Worm (Caenorhabditis elegans): ENCODE measurements around the gene T24H10.1.

DNA sequence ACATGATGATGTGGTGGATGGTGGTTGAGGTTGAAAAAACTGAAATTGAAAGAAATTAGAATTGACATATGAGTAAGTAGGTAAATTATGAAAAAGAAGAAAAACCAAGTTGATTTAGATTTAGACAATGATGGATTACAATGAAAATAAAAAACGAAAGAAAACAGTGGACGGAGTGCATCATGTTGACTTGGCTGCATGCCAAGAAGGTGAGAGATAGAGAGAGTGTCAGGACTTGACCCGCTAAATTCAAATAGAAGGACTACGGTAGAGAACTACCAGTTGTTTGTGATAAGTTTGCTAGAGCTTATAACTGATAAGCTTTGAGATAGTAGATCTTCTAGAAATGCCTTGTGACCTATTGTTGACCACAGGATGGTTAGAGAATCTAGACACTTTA, 38.1 kb upstream of the T24H10.1 start, which contains the start of gene T24B8.3:
- TF ChIP-seq him-1 (tag; optimal IDR thresholded peaks at IDR 0.05) (no peak), W03F9.2 (tag; optimal IDR thresholded peaks at IDR 0.05) (no peak), dao-5 (tag; optimal IDR thresholded peaks at IDR 0.05) (no peak)

Data from whole organism, L4/young adult.